Worm (Caenorhabditis elegans) whole organism, L1 larva: Measurements from ENCODE around the gene lido-10.

Experiments
- C16A3.4 ChIP-seq: fragments of 150-350 bp; optimal IDR thresholded peaks from 2 replicates; lab custom pipeline; 2014; ENCODE audit warnings: missing biosample characterization, missing genetic modification characterization
- C34B4.2 ChIP-seq: sonication (generic microtip); optimal IDR thresholded peaks from 2 replicates; lab custom pipeline; 2017; ENCODE audit warnings: mild to moderate bottlenecking, missing genetic modification characterization, missing compliant biosample characterization
- aha-1 ChIP-seq: fragments of 150-350 bp; optimal IDR thresholded peaks from 2 replicates; lab custom pipeline; 2014; ENCODE audit warnings: missing biosample characterization, missing genetic modification characterization
- ama-1 ChIP-seq: fragments of 150-350 bp; optimal IDR thresholded peaks from 2 replicates; lab custom pipeline; 2014
- blmp-1 ChIP-seq: fragments of 150-350 bp; optimal IDR thresholded peaks from 2 replicates; lab custom pipeline; 2014; ENCODE audit warnings: missing biosample characterization, missing genetic modification characterization
- ceh-8 ChIP-seq: fragments of 200-800 bp; sonication (Bioruptor generic); optimal IDR thresholded peaks from 2 replicates; lab custom pipeline; 2018; ENCODE audit warnings: mild to moderate bottlenecking, missing genetic modification characterization, moderate library complexity, missing compliant biosample characterization
- ceh-82 ChIP-seq, 3 experiments: fragments of 150-350 bp in 1 of 3; sonication (generic microtip) in 2 of 3; optimal IDR thresholded peaks; 2 replicates each; lab custom pipeline; 2014 to 2017; ENCODE audit warnings: missing biosample characterization in 3 of 3, missing genetic modification characterization in 3 of 3
- ceh-90 ChIP-seq: sonication (generic microtip); optimal IDR thresholded peaks from 2 replicates; lab custom pipeline; 2016; ENCODE audit warnings: missing genetic modification characterization, missing compliant biosample characterization
- dsc-1 ChIP-seq: sonication (generic microtip); optimal IDR thresholded peaks from 2 replicates; lab custom pipeline; 2016; ENCODE audit warnings: mild to moderate bottlenecking, missing genetic modification characterization, missing compliant biosample characterization
- efl-1 ChIP-seq, 4 experiments: fragments of 150-350 bp; optimal IDR thresholded peaks in 3 of 4; peaks in 1 of 4; 1 replicate in 1 of 4; 2 replicates in 3 of 4; lab custom pipeline; 2014; ENCODE audit warnings: missing biosample characterization in 2 of 4, missing genetic modification characterization in 2 of 4, missing genetic modification reagents in 2 of 4
- egl-13 ChIP-seq: sonication (generic microtip); optimal IDR thresholded peaks from 2 replicates; lab custom pipeline; 2016; ENCODE audit warnings: missing genotype, missing genetic modification reagents, missing genetic modification characterization, missing compliant biosample characterization
- elt-2 ChIP-seq: sonication (generic microtip); optimal IDR thresholded peaks from 2 replicates; lab custom pipeline; 2016; ENCODE audit warnings: missing genetic modification characterization, mild to moderate bottlenecking, inconsistent platforms, missing compliant biosample characterization, missing genetic modification reagents
- elt-3 ChIP-seq, 6 experiments: fragments of 150-350 bp in 1 of 6; sonication (generic microtip); optimal IDR thresholded peaks; 2 replicates each; lab custom pipeline; 2017 to 2018; ENCODE audit warnings: missing biosample characterization in 6 of 6, missing genetic modification characterization in 6 of 6, inconsistent platforms in 1 of 6
- ets-5 ChIP-seq: fragments of 200-800 bp; sonication (Bioruptor generic); IDR thresholded peaks from 2 replicates; pipeline ENCODE4 v1.3.6; 2022; ENCODE audit warnings: missing genetic modification characterization, missing compliant biosample characterization
- fkh-10 ChIP-seq: sonication (generic microtip); optimal IDR thresholded peaks from 2 replicates; lab custom pipeline; 2017; ENCODE audit warnings: missing biosample characterization, missing genetic modification reagents, missing genetic modification characterization
- fkh-4 ChIP-seq: sonication (generic microtip); optimal IDR thresholded peaks from 2 replicates; lab custom pipeline; 2016; ENCODE audit warnings: missing compliant biosample characterization, missing genetic modification characterization, borderline replicate concordance
- fos-1 ChIP-seq: fragments of 150-350 bp; optimal IDR thresholded peaks from 2 replicates; lab custom pipeline; 2014; ENCODE audit warnings: missing biosample characterization, missing genetic modification characterization
- hlh-4 ChIP-seq: sonication (generic microtip); optimal IDR thresholded peaks from 2 replicates; lab custom pipeline; 2016; ENCODE audit warnings: mild to moderate bottlenecking, missing genetic modification characterization, missing compliant biosample characterization
- hpl-2 ChIP-seq: fragments of 150-350 bp; optimal IDR thresholded peaks from 2 replicates; lab custom pipeline; 2014; ENCODE audit warnings: missing biosample characterization, missing genetic modification reagents, missing genetic modification characterization
- irx-1 ChIP-seq: sonication (generic microtip); optimal IDR thresholded peaks from 2 replicates; lab custom pipeline; 2016; ENCODE audit warnings: missing genetic modification characterization, missing compliant biosample characterization
- isw-1 ChIP-seq: fragments of 200-800 bp; sonication (Bioruptor generic); IDR thresholded peaks from 2 replicates; pipeline ENCODE4 v1.3.6; 2022; ENCODE audit warnings: missing genetic modification characterization, missing compliant biosample characterization
- lin-14 ChIP-seq: fragments of 200-800 bp; sonication (Bioruptor generic); optimal IDR thresholded peaks from 2 replicates; lab custom pipeline; 2018; ENCODE audit warnings: mild to moderate bottlenecking, missing genetic modification characterization, moderate library complexity, missing compliant biosample characterization
- lin-39 ChIP-seq: fragments of 150-350 bp; optimal IDR thresholded peaks from 2 replicates; lab custom pipeline; 2014; ENCODE audit warnings: missing biosample characterization, missing genetic modification reagents, missing genetic modification characterization
- mep-1 ChIP-seq: fragments of 150-350 bp; optimal IDR thresholded peaks from 2 replicates; lab custom pipeline; 2014; ENCODE audit warnings: missing biosample characterization, missing genetic modification characterization
- nhr-28 ChIP-seq: fragments of 150-350 bp; optimal IDR thresholded peaks from 2 replicates; lab custom pipeline; 2014; ENCODE audit warnings: missing biosample characterization, missing genetic modification characterization
- nhr-77 ChIP-seq: fragments of 150-350 bp; optimal IDR thresholded peaks from 2 replicates; lab custom pipeline; 2014; ENCODE audit warnings: missing biosample characterization, missing genetic modification characterization
- nhr-84 ChIP-seq: sonication (generic microtip); optimal IDR thresholded peaks from 2 replicates; lab custom pipeline; 2017; ENCODE audit warnings: missing biosample characterization, missing genetic modification characterization
- nhr-85 ChIP-seq: sonication (generic microtip); peaks from one replicate; lab custom pipeline; 2016; ENCODE audit warnings: missing genetic modification characterization, inconsistent platforms, missing compliant biosample characterization
- nhr-90 ChIP-seq: sonication (generic microtip); optimal IDR thresholded peaks from 2 replicates; lab custom pipeline; 2016; ENCODE audit warnings: mild to moderate bottlenecking, missing genetic modification characterization, missing compliant biosample characterization; ENCODE audit not compliant: poor library complexity
- pag-3 ChIP-seq: sonication (generic microtip); optimal IDR thresholded peaks from 2 replicates; lab custom pipeline; 2017; ENCODE audit warnings: missing genetic modification characterization, mild to moderate bottlenecking, missing compliant biosample characterization, antibody characterized with exemption, borderline replicate concordance; ENCODE audit not compliant: insufficient read depth
- pqm-1 ChIP-seq: sonication (generic microtip); optimal IDR thresholded peaks from 3 replicates; lab custom pipeline; 2017; ENCODE audit warnings: missing biosample characterization, missing genetic modification characterization
- rnt-1 ChIP-seq: sonication (generic microtip); optimal IDR thresholded peaks from 2 replicates; lab custom pipeline; 2016; ENCODE audit warnings: mild to moderate bottlenecking, missing genetic modification characterization, moderate library complexity, missing compliant biosample characterization
- snu-23 ChIP-seq: sonication (generic microtip); optimal IDR thresholded peaks from 2 replicates; lab custom pipeline; 2016; ENCODE audit warnings: missing genetic modification characterization, missing compliant biosample characterization
- tbx-2 ChIP-seq: sonication (generic microtip); optimal IDR thresholded peaks from 2 replicates; lab custom pipeline; 2016; ENCODE audit warnings: missing genetic modification characterization, missing compliant biosample characterization
- unc-98 ChIP-seq: fragments of 200-800 bp; sonication (Bioruptor generic); IDR thresholded peaks from 2 replicates; pipeline ENCODE4 v1.3.6; 2022; ENCODE audit warnings: missing genetic modification characterization, missing compliant biosample characterization
- xbp-1 ChIP-seq: sonication (generic microtip); optimal IDR thresholded peaks from 2 replicates; lab custom pipeline; 2016; ENCODE audit warnings: missing genetic modification characterization, missing compliant biosample characterization
- zag-1 ChIP-seq: fragments of 150-350 bp; optimal IDR thresholded peaks from 2 replicates; lab custom pipeline; 2014; ENCODE audit warnings: missing biosample characterization, missing genetic modification characterization
- ztf-11 ChIP-seq, 2 experiments: sonication (generic microtip); optimal IDR thresholded peaks; 2 replicates each; lab custom pipeline; 2016 to 2017; ENCODE audit warnings: missing genetic modification characterization in 2 of 2, missing biosample characterization in 1 of 2, missing compliant biosample characterization in 1 of 2
- ztf-4 ChIP-seq: fragments of 150-350 bp; optimal IDR thresholded peaks from 2 replicates; lab custom pipeline; 2014; ENCODE audit warnings: missing biosample characterization, missing genetic modification characterization

The lido-10 gene

DNA sequence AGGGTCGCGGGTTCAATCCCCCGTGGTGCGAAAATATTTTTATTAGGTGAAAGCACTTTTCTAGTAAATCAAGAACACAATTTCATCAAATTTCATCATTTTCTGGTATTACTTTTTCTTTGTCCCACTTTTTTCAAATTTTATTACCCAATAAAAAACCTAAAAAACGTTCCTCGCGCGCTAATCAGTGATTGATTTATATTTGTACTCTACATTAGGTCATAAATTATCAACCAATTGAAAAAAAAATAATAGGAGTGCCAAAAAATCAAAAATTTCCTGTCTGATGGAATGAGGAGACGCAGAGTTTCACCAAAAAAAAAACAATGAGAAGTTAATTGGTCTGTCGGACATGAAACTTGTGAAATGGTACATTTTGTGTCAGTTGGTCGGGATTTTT is 22.3 kb downstream of the lido-10 start:
- no peak for TF ChIP-seq nhr-84
- TF ChIP-seq C34B4.2 (tag; lab: Kevin White, UChicago): no peak
- TF ChIP-seq hpl-2 (GFP tag; lab: Kevin White, UChicago): no peak
- TF ChIP-seq ceh-82 (tag; optimal IDR thresholded peaks at IDR 0.05; lab: Kevin White, UChicago): no peak
- TF ChIP-seq lin-39 (tag; lab: Kevin White, UChicago): no peak
- TF ChIP-seq fkh-10 (GFP tag; lab: Kevin White, UChicago): no peak
- TF ChIP-seq ceh-8 (GFP tag; lab: Kevin White, UChicago): no peak
- no peak for TF ChIP-seq efl-1 (optimal IDR thresholded peaks at IDR 0.05; lab: Kevin White, UChicago)
- TF ChIP-seq efl-1 (GFP tag; optimal IDR thresholded peaks at IDR 0.05 in 1 of 2; lab: Kevin White, UChicago): no peak
- TF ChIP-seq tbx-2 (tag; lab: Kevin White, UChicago): no peak
- no peak for TF ChIP-seq nhr-77 (tag; lab: Kevin White, UChicago)
- TF ChIP-seq blmp-1 (tag; lab: Kevin White, UChicago): no peak
- TF ChIP-seq snu-23 (GFP tag; lab: Kevin White, UChicago): no peak

DNA sequence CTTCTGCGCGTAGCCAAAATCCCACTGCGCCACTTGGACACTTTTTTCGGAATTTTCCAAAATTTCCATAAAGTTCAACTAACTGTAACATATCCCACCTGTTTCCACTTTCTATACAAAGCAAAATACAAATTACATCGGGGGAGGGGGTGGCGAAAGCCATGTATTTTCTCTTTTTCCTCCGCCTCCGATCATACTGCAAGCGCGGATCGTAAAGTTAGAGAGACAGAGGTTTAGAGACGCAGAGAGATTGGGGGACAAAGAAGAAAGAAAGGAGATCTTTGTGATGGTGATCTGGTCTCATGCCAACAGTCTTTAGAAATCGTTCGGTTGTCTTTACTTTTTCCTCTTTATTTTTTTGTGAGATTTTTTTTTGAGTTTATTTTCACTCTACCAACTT is 26.0 kb downstream of the lido-10 start:
- TF ChIP-seq C16A3.4 (tag; lab: Kevin White, UChicago) (peak; percentile 7), nhr-90 (tag; lab: Kevin White, UChicago) (no peak), elt-2 (tag; lab: Kevin White, UChicago) (no peak), snu-23 (GFP tag; lab: Kevin White, UChicago) (peak; percentile 21), fos-1 (tag; lab: Kevin White, UChicago) (no peak), mep-1 (tag; lab: Kevin White, UChicago) (peak; percentile 23), blmp-1 (tag; lab: Kevin White, UChicago) (peak; percentile 98), efl-1 (optimal IDR thresholded peaks at IDR 0.05; lab: Kevin White, UChicago) (no peak), efl-1 (GFP tag; optimal IDR thresholded peaks at IDR 0.05 in 1 of 2; lab: Kevin White, UChicago) (peak in 1 of 2 experiments; percentile 8), nhr-28 (tag; lab: Kevin White, UChicago) (no peak), ztf-4 (tag; lab: Kevin White, UChicago) (no peak), hlh-4 (tag; lab: Kevin White, UChicago) (no peak), elt-3 (tag; optimal IDR thresholded peaks at IDR 0.05; lab: Kevin White, UChicago) (peak in 1 of 6 experiments; percentile 31), xbp-1 (tag; lab: Kevin White, UChicago) (no peak), pqm-1 (tag; lab: Kevin White, UChicago) (no peak), nhr-85 (tag; lab: Kevin White, UChicago) (no peak), aha-1 (no peak), ets-5 (GFP tag; lab: Robert Waterston, UW) (no peak), zag-1 (tag; lab: Kevin White, UChicago) (no peak), ama-1 (lab: Kevin White, UChicago) (no peak), isw-1 (GFP tag; lab: Robert Waterston, UW) (no peak), irx-1 (no peak), egl-13 (tag; lab: Kevin White, UChicago) (no peak)

DNA sequence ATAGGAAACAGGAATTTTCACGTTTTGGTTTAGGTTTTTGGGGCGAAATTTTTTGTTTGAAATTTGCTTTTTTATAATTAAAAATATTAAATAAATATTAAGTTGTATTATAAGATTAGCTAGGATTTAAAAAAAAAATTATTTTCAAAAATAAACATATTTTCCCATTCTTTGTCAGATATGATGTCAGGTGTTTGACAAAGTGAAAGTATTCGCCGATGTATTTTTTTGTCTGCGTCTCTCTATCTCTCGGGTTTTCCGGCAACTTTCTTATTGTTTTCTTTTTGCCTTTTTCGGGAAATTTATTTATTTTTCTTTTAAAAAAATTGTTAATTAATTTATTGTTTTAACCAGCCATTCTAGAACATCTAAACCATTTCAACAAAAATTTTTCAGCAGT is 28.1 kb downstream of the lido-10 start:
- TF ChIP-seq lin-14 (GFP tag; lab: Kevin White, UChicago) (peak; percentile 29), nhr-85 (tag; lab: Kevin White, UChicago) (peak; percentile 57), ets-5 (GFP tag; lab: Robert Waterston, UW) (no peak), ceh-90 (no peak), unc-98 (GFP tag; lab: Robert Waterston, UW) (no peak), blmp-1 (tag; lab: Kevin White, UChicago) (peak; percentile 91), fkh-4 (tag; lab: Kevin White, UChicago) (no peak), pag-3 (tag; lab: Kevin White, UChicago) (no peak), nhr-84 (no peak), ztf-11 (tag; optimal IDR thresholded peaks at IDR 0.05; lab: Kevin White, UChicago) (no peak), egl-13 (tag; lab: Kevin White, UChicago) (no peak), dsc-1 (tag; lab: Kevin White, UChicago) (no peak), rnt-1 (tag; lab: Kevin White, UChicago) (no peak)
